Fruit fly (Drosophila melanogaster) whole organism, prepupa: ENCODE data around the gene Art9.
A peak's percentile ranks its signal among the peaks of the same experiment; 100 is the strongest.

Experiments
- CG32006 ChIP-seq: fragments of 200-800 bp; sonication (Bioruptor generic); optimal IDR thresholded peaks from 3 replicates; lab custom pipeline; 2017; ENCODE audit warnings: missing biosample characterization, mild to moderate bottlenecking, missing genetic modification characterization
- CG6854 ChIP-seq: fragments of 200-800 bp; sonication (Bioruptor generic); optimal IDR thresholded peaks from 2 replicates; lab custom pipeline; 2017; ENCODE audit warnings: missing biosample characterization, mild to moderate bottlenecking, missing genetic modification characterization
- CG8319 ChIP-seq: fragments of 200-800 bp; sonication (Bioruptor generic); optimal IDR thresholded peaks from 3 replicates; lab custom pipeline; 2016; ENCODE audit warnings: missing biosample characterization, missing genetic modification characterization
- cyc ChIP-seq: fragments of 200-800 bp; sonication (Bioruptor generic); optimal IDR thresholded peaks from 3 replicates; lab custom pipeline; 2016; ENCODE audit warnings: missing biosample characterization, missing genetic modification characterization
- dac ChIP-seq: fragments of 200-800 bp; sonication (Bioruptor generic); optimal IDR thresholded peaks from 2 replicates; lab custom pipeline; 2017; ENCODE audit warnings: missing biosample characterization, mild to moderate bottlenecking, missing genetic modification characterization
- pdm3 ChIP-seq: fragments of 200-800 bp; sonication (Bioruptor generic); optimal IDR thresholded peaks from 3 replicates; lab custom pipeline; 2016; ENCODE audit warnings: missing biosample characterization, missing genetic modification characterization

DNA sequence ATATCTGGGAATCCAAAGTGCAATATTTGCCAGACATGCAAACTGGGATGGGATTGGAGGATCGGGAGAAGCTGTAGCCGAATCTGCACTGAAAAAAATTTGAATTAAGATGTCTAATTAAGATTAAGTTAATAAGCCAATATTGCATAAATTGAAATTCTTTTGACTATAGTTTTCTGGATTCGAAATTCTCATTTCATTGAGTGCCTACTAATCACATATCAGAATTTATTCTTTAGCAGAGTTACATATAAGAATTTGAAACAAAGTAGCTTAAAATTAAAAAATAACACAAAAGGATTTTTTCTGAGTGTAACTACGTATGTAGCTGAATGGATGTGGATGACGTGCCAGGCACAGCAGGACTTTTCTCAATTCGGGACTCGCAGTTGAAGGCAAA lies 11.4 kb downstream of the Art9 start:
- no peak for TF ChIP-seq dac (GFP tag; lab: Kevin White, UChicago)
- TF ChIP-seq pdm3 (GFP tag; lab: Kevin White, UChicago), result peak; percentile 26
- peak; percentile 10 for TF ChIP-seq cyc
- TF ChIP-seq CG32006, result peak; percentile 22
- TF ChIP-seq CG6854 (GFP tag; lab: Kevin White, UChicago), result no peak
- no peak for TF ChIP-seq CG8319 (GFP tag; lab: Kevin White, UChicago)
